Fruit fly (Drosophila melanogaster) whole organism, embryonic: ENCODE data around the gene Jarid2.

Experiments used
- Awh ChIP-seq: fragments of 200-800 bp; sonication (Bioruptor generic); IDR thresholded peaks from 2 replicates; pipeline ENCODE4, ENCODE4 v1.3.6; 2022; ENCODE audit warnings: missing biosample characterization, missing genetic modification characterization
- B-H2 ChIP-seq: fragments of 200-800 bp; sonication (Bioruptor generic); optimal IDR thresholded peaks from 2 replicates; lab custom pipeline; 2018; ENCODE audit warnings: missing biosample characterization, mild to moderate bottlenecking, missing genetic modification characterization
- Bgb ChIP-seq: fragments of 200-800 bp; sonication (Bioruptor generic); IDR thresholded peaks from 2 replicates; pipeline ENCODE4 v1.3.6; 2022; ENCODE audit warnings: missing biosample characterization, missing genetic modification characterization; ENCODE audit not compliant: partially characterized antibody
- Bteb2 ChIP-seq: fragments of 200-800 bp; sonication (Bioruptor generic); optimal IDR thresholded peaks from 2 replicates; lab custom pipeline; 2016; ENCODE audit warnings: missing biosample characterization, missing genetic modification characterization
- CG10209 ChIP-seq: fragments of 200-800 bp; sonication (Bioruptor generic); optimal IDR thresholded peaks from 3 replicates; lab custom pipeline; 2017; ENCODE audit warnings: missing biosample characterization, mild to moderate bottlenecking, missing genetic modification characterization, missing genetic modification reagents
- CG12219 ChIP-seq: fragments of 200-800 bp; sonication (Bioruptor generic); optimal IDR thresholded peaks from 3 replicates; lab custom pipeline; 2018; ENCODE audit warnings: missing biosample characterization, mild to moderate bottlenecking, missing genetic modification characterization
- CG12942 ChIP-seq: fragments of 200-800 bp; sonication (Bioruptor generic); optimal IDR thresholded peaks from 3 replicates; lab custom pipeline; 2016; ENCODE audit warnings: missing biosample characterization, missing genetic modification characterization
- CG13296 ChIP-seq: fragments of 200-800 bp; sonication (Bioruptor generic); optimal IDR thresholded peaks from 3 replicates; lab custom pipeline; 2018; ENCODE audit warnings: missing biosample characterization, mild to moderate bottlenecking, missing genetic modification characterization
- CG15514 ChIP-seq: fragments of 200-800 bp; sonication (Bioruptor generic); optimal IDR thresholded peaks from 3 replicates; lab custom pipeline; 2017; ENCODE audit warnings: missing biosample characterization, missing genetic modification characterization, mild to moderate bottlenecking, moderate library complexity, missing genetic modification reagents
- CG17359 ChIP-seq: fragments of 200-800 bp; sonication (Bioruptor generic); optimal IDR thresholded peaks from 3 replicates; lab custom pipeline; 2018; ENCODE audit warnings: missing biosample characterization, mild to moderate bottlenecking, missing genetic modification characterization, moderate library complexity
- CG2116 ChIP-seq: fragments of 200-800 bp; sonication (Bioruptor generic); optimal IDR thresholded peaks from 3 replicates; lab custom pipeline; 2018; ENCODE audit warnings: missing biosample characterization, mild to moderate bottlenecking, missing genetic modification characterization
- CG33213 ChIP-seq: fragments of 200-800 bp; sonication (Bioruptor generic); optimal IDR thresholded peaks from 3 replicates; lab custom pipeline; 2016; ENCODE audit warnings: missing biosample characterization, missing genetic modification characterization
- CG4820 ChIP-seq: fragments of 200-800 bp; sonication (Bioruptor generic); optimal IDR thresholded peaks from 3 replicates; lab custom pipeline; 2016; ENCODE audit warnings: missing biosample characterization, missing genetic modification characterization
- CG6654 ChIP-seq: fragments of 200-800 bp; sonication (Bioruptor generic); optimal IDR thresholded peaks from 2 replicates; lab custom pipeline; 2017; ENCODE audit warnings: missing biosample characterization, mild to moderate bottlenecking, missing genetic modification characterization
- CHES-1-like ChIP-seq: fragments of 200-800 bp; sonication (Bioruptor generic); optimal IDR thresholded peaks from 2 replicates; lab custom pipeline; 2016; ENCODE audit warnings: missing biosample characterization, missing genetic modification characterization
- Dbx ChIP-seq: fragments of 200-800 bp; sonication (Bioruptor generic); IDR thresholded peaks from 3 replicates; pipeline ENCODE4 v1.3.6; 2022; ENCODE audit warnings: missing biosample characterization, missing genetic modification characterization
- Dip3 ChIP-seq: fragments of 200-800 bp; sonication (Bioruptor generic); optimal IDR thresholded peaks from 3 replicates; lab custom pipeline; 2016; ENCODE audit warnings: missing biosample characterization, missing genetic modification characterization
- Dll ChIP-seq: fragments of 200-800 bp; sonication (Bioruptor generic); IDR thresholded peaks from 4 replicates; pipeline ENCODE4 v1.3.6; 2022; ENCODE audit warnings: missing biosample characterization, missing genetic modification characterization; ENCODE audit not compliant: partially characterized antibody
- Drgx ChIP-seq: fragments of 200-800 bp; sonication (Bioruptor generic); IDR thresholded peaks from 2 replicates; pipeline ENCODE4 v1.3.6; 2022; ENCODE audit warnings: missing biosample characterization, missing genetic modification characterization
- Elba2 ChIP-seq: fragments of 200-800 bp; sonication (Bioruptor generic); optimal IDR thresholded peaks from 3 replicates; lab custom pipeline; 2016; ENCODE audit warnings: missing biosample characterization, missing genetic modification characterization
- Gsc ChIP-seq: fragments of 200-800 bp; sonication (Bioruptor generic); IDR thresholded peaks from 2 replicates; pipeline ENCODE4 v1.3.6; 2022; ENCODE audit warnings: missing biosample characterization, missing genetic modification characterization
- Mad ChIP-seq: fragments of 200-800 bp; sonication (Bioruptor generic); optimal IDR thresholded peaks from 2 replicates; lab custom pipeline; 2016; ENCODE audit warnings: missing biosample characterization, missing genetic modification characterization
- NC2β ChIP-seq: fragments of 200-800 bp; sonication (Bioruptor generic); optimal IDR thresholded peaks from 2 replicates; lab custom pipeline; 2016; ENCODE audit warnings: missing biosample characterization, missing genetic modification characterization
- Nf-YC ChIP-seq: fragments of 200-800 bp; optimal IDR thresholded peaks from 3 replicates; lab custom pipeline; 2019; ENCODE audit warnings: missing biosample characterization, mild to moderate bottlenecking, missing genetic modification characterization, moderate library complexity
- Rfx ChIP-seq: fragments of 200-800 bp; sonication (Bioruptor generic); IDR thresholded peaks from 2 replicates; pipeline ENCODE4 v1.3.6; 2022; ENCODE audit warnings: missing biosample characterization, missing genetic modification characterization
- TFAM ChIP-seq: fragments of 200-800 bp; sonication (Bioruptor generic); optimal IDR thresholded peaks from 2 replicates; lab custom pipeline; 2017; ENCODE audit warnings: missing biosample characterization, missing genetic modification characterization, inconsistent platforms
- Xbp1 ChIP-seq: fragments of 200-800 bp; sonication (Bioruptor generic); optimal IDR thresholded peaks from 3 replicates; lab custom pipeline; 2016; ENCODE audit warnings: missing biosample characterization, mild to moderate bottlenecking, missing genetic modification characterization
- Xrp1 ChIP-seq: fragments of 200-800 bp; sonication (Bioruptor generic); IDR thresholded peaks from 2 replicates; pipeline ENCODE4 v1.3.6; 2022; ENCODE audit warnings: missing biosample characterization, missing genetic modification characterization
- ara ChIP-seq: fragments of 200-800 bp; sonication (Bioruptor generic); IDR thresholded peaks from 2 replicates; pipeline ENCODE4 v1.3.6; 2022; ENCODE audit warnings: missing biosample characterization, missing genetic modification characterization
- br ChIP-seq: fragments of >200 bp; optimal IDR thresholded peaks from 2 replicates; lab custom pipeline; 2017
- bsh ChIP-seq, 2 experiments: fragments of 200-800 bp; sonication (Bioruptor generic); optimal IDR thresholded peaks; 2 replicates each; lab custom pipeline; 2017 to 2018; ENCODE audit warnings: mild to moderate bottlenecking in 2 of 2, missing biosample characterization in 2 of 2, missing genetic modification characterization in 2 of 2, moderate library complexity in 1 of 2
- cg ChIP-seq: fragments of 200-800 bp; sonication (Bioruptor generic); optimal IDR thresholded peaks from 3 replicates; lab custom pipeline; 2019; ENCODE audit warnings: missing biosample characterization, mild to moderate bottlenecking, missing genetic modification characterization, moderate library complexity
- chm ChIP-seq: fragments of 200-800 bp; sonication (Bioruptor generic); IDR thresholded peaks from 2 replicates; pipeline ENCODE4 v1.3.6; 2022; ENCODE audit warnings: missing biosample characterization, missing genetic modification characterization
- crc ChIP-seq: fragments of 200-800 bp; sonication (Bioruptor generic); optimal IDR thresholded peaks from 2 replicates; lab custom pipeline; 2016; ENCODE audit warnings: missing biosample characterization, missing genetic modification characterization
- en ChIP-seq: fragments of 200-800 bp; sonication (Bioruptor generic); optimal IDR thresholded peaks from 2 replicates; lab custom pipeline; 2016; ENCODE audit warnings: missing biosample characterization, missing genetic modification characterization
- eve ChIP-seq, 2 experiments: fragments of >200 bp; optimal IDR thresholded peaks; 2 replicates each; lab custom pipeline; 2017; ENCODE audit warnings: missing biosample characterization in 2 of 2, missing genetic modification characterization in 2 of 2
- fd102C ChIP-seq: fragments of 200-800 bp; sonication (Bioruptor generic); optimal IDR thresholded peaks from 2 replicates; lab custom pipeline; 2018; ENCODE audit warnings: missing biosample characterization, mild to moderate bottlenecking, missing genetic modification characterization, moderate library complexity
- fd3F ChIP-seq: fragments of 200-800 bp; sonication (Bioruptor generic); optimal IDR thresholded peaks from 2 replicates; lab custom pipeline; 2018; ENCODE audit warnings: missing biosample characterization, mild to moderate bottlenecking, missing genetic modification characterization, moderate library complexity
- fru ChIP-seq: fragments of >200 bp; optimal IDR thresholded peaks from 2 replicates; lab custom pipeline; 2017
- kni ChIP-seq: fragments of 200-800 bp; sonication (Bioruptor generic); optimal IDR thresholded peaks from 3 replicates; lab custom pipeline; 2017; ENCODE audit warnings: mild to moderate bottlenecking, missing biosample characterization, missing genetic modification reagents, missing genetic modification characterization
- lab ChIP-seq: fragments of 200-800 bp; sonication (Bioruptor generic); optimal IDR thresholded peaks from 3 replicates; lab custom pipeline; 2017; ENCODE audit warnings: missing biosample characterization, missing genetic modification characterization, mild to moderate bottlenecking, moderate library complexity, missing genetic modification reagents
- lbe ChIP-seq: fragments of 200-800 bp; sonication (Bioruptor generic); optimal IDR thresholded peaks from 2 replicates; lab custom pipeline; 2016; ENCODE audit warnings: missing biosample characterization, mild to moderate bottlenecking, missing genetic modification characterization
- nau ChIP-seq: fragments of 200-800 bp; sonication (Bioruptor generic); optimal IDR thresholded peaks from 3 replicates; lab custom pipeline; 2017; ENCODE audit warnings: missing biosample characterization, mild to moderate bottlenecking, missing genetic modification characterization, missing genetic modification reagents
- nerfin-1 ChIP-seq: fragments of 200-800 bp; sonication (Bioruptor generic); optimal IDR thresholded peaks from 3 replicates; lab custom pipeline; 2019; ENCODE audit warnings: missing biosample characterization, mild to moderate bottlenecking, missing genetic modification characterization, moderate library complexity
- p53 ChIP-seq: fragments of 200-800 bp; sonication (Bioruptor generic); optimal IDR thresholded peaks from 2 replicates; lab custom pipeline; 2016; ENCODE audit warnings: missing biosample characterization, missing genetic modification characterization
- pita ChIP-seq: fragments of 200-800 bp; sonication (Bioruptor generic); optimal IDR thresholded peaks from 2 replicates; lab custom pipeline; 2017; ENCODE audit warnings: missing biosample characterization, mild to moderate bottlenecking, missing genetic modification characterization
- sqz ChIP-seq: fragments of 200-800 bp; sonication (Bioruptor generic); optimal IDR thresholded peaks from 3 replicates; lab custom pipeline; 2018; ENCODE audit warnings: missing biosample characterization, mild to moderate bottlenecking, missing genetic modification characterization
- stc ChIP-seq: fragments of 200-800 bp; sonication (Bioruptor generic); IDR thresholded peaks from 2 replicates; pipeline ENCODE4 v1.3.6; 2022; ENCODE audit warnings: missing biosample characterization, missing genetic modification characterization
- stwl ChIP-seq: fragments of 200-800 bp; sonication (Bioruptor generic); optimal IDR thresholded peaks from 3 replicates; lab custom pipeline; 2018; ENCODE audit warnings: missing biosample characterization, mild to moderate bottlenecking, missing genetic modification characterization, moderate library complexity

Gene Jarid2

dm6 chr3L:9476829-9477228 lies at the start of gene Jarid2, which contains the start of gene Uch-L5 (continued):
- peak; percentile 93 for TF ChIP-seq stwl (tag; lab: Kevin White, UChicago)
- TF ChIP-seq kni (GFP tag; lab: Kevin White, UChicago), result peak; percentile 14
- TF ChIP-seq Xrp1 (GFP tag; lab: Robert Waterston, UW), result peak; percentile 47; the same call in 1 of the 2 replicates
- TF ChIP-seq Xbp1 (GFP tag; lab: Kevin White, UChicago), result peak; percentile 68
- TF ChIP-seq stc (GFP tag; lab: Robert Waterston, UW), result no peak
- TF ChIP-seq Bteb2, result no peak
- peak; percentile 55 for TF ChIP-seq p53 (GFP tag; lab: Kevin White, UChicago)
- TF ChIP-seq Bgb (GFP tag; lab: Robert Waterston, UW), result peak; percentile 45
- TF ChIP-seq Gsc (GFP tag; lab: Robert Waterston, UW), result no peak
- peak; percentile 29 for TF ChIP-seq Dip3 (GFP tag; lab: Kevin White, UChicago)
- no peak for TF ChIP-seq fru (lab: Kevin White, UChicago)
- no peak for TF ChIP-seq lbe (GFP tag; lab: Kevin White, UChicago)
- no peak for TF ChIP-seq nau (GFP tag; lab: Kevin White, UChicago)
- peak; percentile 7 for TF ChIP-seq cg (GFP tag; lab: Kevin White, UChicago)
- TF ChIP-seq fd3F (GFP tag; lab: Kevin White, UChicago), result no peak
- peak; percentile 85 for TF ChIP-seq CG15514 (GFP tag; lab: Kevin White, UChicago)
- peak; percentile 15 for TF ChIP-seq CG10209
- no peak for TF ChIP-seq en (GFP tag; lab: Kevin White, UChicago)
- TF ChIP-seq CG17359 (tag; lab: Kevin White, UChicago), result peak; percentile 11
- no peak for TF ChIP-seq CG12219 (GFP tag; lab: Kevin White, UChicago)
- TF ChIP-seq sqz (GFP tag; lab: Kevin White, UChicago), result peak; percentile 77
- peak; percentile 38 for TF ChIP-seq B-H2
- peak; percentile 11 for TF ChIP-seq Elba2
- TF ChIP-seq NC2β (GFP tag; lab: Kevin White, UChicago), result peak; percentile 77
- TF ChIP-seq Nf-YC (tag; lab: Kevin White, UChicago), result peak; percentile 46
- peak; percentile 43 for TF ChIP-seq Mad (GFP tag; lab: Kevin White, UChicago)
- TF ChIP-seq Dbx (GFP tag; lab: Robert Waterston, UW), result 0 out of 3 replicates have a peak, but pooled peaks have one; percentile 17
- TF ChIP-seq CG4820, result peak; percentile 19
- TF ChIP-seq crc (GFP tag; lab: Kevin White, UChicago), result peak; percentile 39
- TF ChIP-seq ara (GFP tag; lab: Robert Waterston, UW), result peak; percentile 41; the same call in 1 of the 2 replicates
- TF ChIP-seq CG12942 (GFP tag; lab: Kevin White, UChicago), result peak; percentile 43
- TF ChIP-seq Drgx (GFP tag; lab: Robert Waterston, UW), result peak; percentile 31; the same call in 1 of the 2 replicates
- 0 out of 2 replicates have a peak, but pooled peaks have one; percentile 41 for TF ChIP-seq chm

- TF ChIP-seq eve (GFP tag; optimal IDR thresholded peaks at IDR 0.05; lab: Kevin White, UChicago), result no peak
- no peak for TF ChIP-seq CG6654 (GFP tag; lab: Kevin White, UChicago)
- TF ChIP-seq CG33213 (GFP tag; lab: Kevin White, UChicago), result peak; percentile 57
- TF ChIP-seq Rfx (GFP tag; lab: Robert Waterston, UW), result peak; percentile 70
- peak; percentile 64 for TF ChIP-seq CG2116 (GFP tag; lab: Kevin White, UChicago)
- peak; percentile 53 for TF ChIP-seq nerfin-1 (tag; lab: Kevin White, UChicago)
- peak; percentile 56; the same call in 1 of the 4 replicates for TF ChIP-seq Dll
- peak; percentile 27 for TF ChIP-seq Nf-YC (tag; lab: Kevin White, UChicago)
- peak; percentile 90 for TF ChIP-seq pita
- peak; percentile 43 for TF ChIP-seq CHES-1-like (GFP tag; lab: Kevin White, UChicago)
- TF ChIP-seq br (lab: Kevin White, UChicago), result no peak
- TF ChIP-seq TFAM (GFP tag; lab: Kevin White, UChicago), result no peak
- peak; percentile 58 for TF ChIP-seq CG13296 (GFP tag; lab: Kevin White, UChicago)
- peak; percentile 75 for TF ChIP-seq lab
- TF ChIP-seq bsh (GFP tag; optimal IDR thresholded peaks at IDR 0.05; lab: Kevin White, UChicago), result peak; percentile 45 to 49
- TF ChIP-seq Awh (GFP tag; lab: Robert Waterston, UW), result peak; percentile 38; the same call in 1 of the 2 replicates
- no peak for TF ChIP-seq fd102C (GFP tag; lab: Kevin White, UChicago)
These were observed 46.9 kb upstream of the Jarid2 start, which contains the start of the genes RpS17 and MTF-1 for dm6 chr3L:9429665-9430607. RpS17 (minus strand) TSS chr3L:9429821. MTF-1 (plus strand) TSS chr3L:9430312.
